Worm (Caenorhabditis elegans) whole organism, L2 larva: ENCODE results near the gene D1086.19.

Experiments
- R02D3.7 ChIP-seq: fragments of 150-350 bp; optimal IDR thresholded peaks from 2 replicates; lab custom pipeline; 2014; ENCODE audit warnings: missing biosample characterization, missing genetic modification characterization
- ama-1 ChIP-seq: fragments of 150-350 bp; optimal IDR thresholded peaks from 2 replicates; lab custom pipeline; 2018; ENCODE audit warnings: inconsistent platforms
- nhr-12 ChIP-seq: fragments of 150-350 bp; optimal IDR thresholded peaks from 2 replicates; lab custom pipeline; 2014; ENCODE audit warnings: missing biosample characterization, missing genetic modification characterization
- nhr-23 ChIP-seq: fragments of 150-350 bp; optimal IDR thresholded peaks from 2 replicates; lab custom pipeline; 2014; ENCODE audit warnings: missing biosample characterization, missing genetic modification reagents, missing genetic modification characterization
- nhr-25 ChIP-seq: fragments of 150-350 bp; sonication (generic microtip); optimal IDR thresholded peaks from 3 replicates; lab custom pipeline; 2014; ENCODE audit warnings: missing biosample characterization, missing genetic modification characterization
- ztf-11 ChIP-seq: sonication (generic microtip); optimal IDR thresholded peaks from 2 replicates; lab custom pipeline; 2017; ENCODE audit warnings: missing biosample characterization, missing genetic modification characterization

DNA sequence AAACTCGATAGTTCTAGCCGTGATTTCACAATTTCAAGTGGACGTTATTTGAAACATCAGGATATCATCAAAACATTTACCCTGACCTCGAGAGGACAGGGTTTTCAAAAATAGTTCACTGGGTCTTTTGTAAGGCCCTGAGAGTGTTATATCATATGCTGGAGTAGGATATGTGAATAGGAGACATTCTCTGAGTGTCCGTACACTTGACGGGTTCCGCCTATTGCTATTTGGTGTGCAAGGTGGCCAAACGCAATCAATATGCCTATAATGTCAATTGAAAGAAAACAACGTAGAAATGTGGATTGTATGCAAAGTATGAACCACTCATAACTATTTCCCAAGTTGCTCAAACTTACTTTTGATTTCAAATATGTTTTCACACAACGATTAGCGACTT lies 9.2 kb downstream of the D1086.19 start:
- TF ChIP-seq R02D3.7 (tag; lab: Kevin White, UChicago) (no peak), ama-1 (lab: Kevin White, UChicago) (no peak), nhr-23 (no peak), nhr-25 (tag; lab: Kevin White, UChicago) (no peak), nhr-12 (tag; lab: Kevin White, UChicago) (no peak), ztf-11 (tag; lab: Kevin White, UChicago) (no peak)
